Fruit fly (Drosophila melanogaster) S2 (cell line): ENCODE measurements around the gene CG5568.
A peak's percentile ranks its signal among the peaks of the same experiment; 100 is the strongest.

Source experiments
- CG8478 ChIP-seq: fragments of >200 bp; optimal IDR thresholded peaks from 2 replicates; lab custom pipeline; 2018
- CTCF ChIP-seq, 2 experiments: fragments of >200 bp; optimal IDR thresholded peaks; 2 replicates each; lab custom pipeline; 2018

The CG5568 gene

dm6 chr3L:5881310-5882208, 10.3 kb downstream of the CG5568 start:
- no peak for TF ChIP-seq CG8478 (lab: Kevin White, UChicago)
- TF ChIP-seq CTCF (optimal IDR thresholded peaks at IDR 0.05; lab: Kevin White, UChicago) = peak in 1 of 2 experiments; percentile 28

dm6 chr3L:5882209-5882403, 10.8 kb downstream of the CG5568 start, which contains the start of gene CG13287:
Gene CG13287, plus strand, starts transcription at chr3L:5882304.
- TF ChIP-seq CTCF (optimal IDR thresholded peaks at IDR 0.05; lab: Kevin White, UChicago) (no peak), CG8478 (lab: Kevin White, UChicago) (no peak)

- TF ChIP-seq CG8478 (lab: Kevin White, UChicago) (no peak), CTCF (optimal IDR thresholded peaks at IDR 0.05; lab: Kevin White, UChicago) (no peak)
Measured at dm6 chr3L:5884735-5885134, 13.4 kb downstream of the CG5568 start.

dm6 chr3L:5891114-5891513, 19.8 kb downstream of the CG5568 start:
- TF ChIP-seq CG8478 (lab: Kevin White, UChicago) (no peak), CTCF (optimal IDR thresholded peaks at IDR 0.05; lab: Kevin White, UChicago) (no peak)

dm6 chr3L:5891812-5892211, 20.5 kb downstream of the CG5568 start:
- no peak for TF ChIP-seq CTCF (optimal IDR thresholded peaks at IDR 0.05; lab: Kevin White, UChicago)
- no peak for TF ChIP-seq CG8478 (lab: Kevin White, UChicago)

- TF ChIP-seq CTCF (optimal IDR thresholded peaks at IDR 0.05; lab: Kevin White, UChicago) = no peak
- no peak for TF ChIP-seq CG8478 (lab: Kevin White, UChicago)
Measured at dm6 chr3L:5893063-5893462, 21.8 kb downstream of the CG5568 start.

dm6 chr3L:5897228-5897688, 26.0 kb downstream of the CG5568 start, which contains the start of the genes PolE2 and CG5592:
Gene PolE2, minus strand, starts transcription at chr3L:5897435.
Gene CG5592, plus strand, starts transcription at chr3L:5897638.
- TF ChIP-seq CG8478 (lab: Kevin White, UChicago) = no peak
- TF ChIP-seq CTCF (optimal IDR thresholded peaks at IDR 0.05; lab: Kevin White, UChicago) = no peak

- TF ChIP-seq CTCF (optimal IDR thresholded peaks at IDR 0.05; lab: Kevin White, UChicago) = peak in 1 of 2 experiments; percentile 36
- no peak for TF ChIP-seq CG8478 (lab: Kevin White, UChicago)
Measured at dm6 chr3L:5899305-5899704, 28.0 kb downstream of the CG5568 start, which contains the start of gene CG32409. Gene CG32409, plus strand, starts transcription at chr3L:5899528.

DNA sequence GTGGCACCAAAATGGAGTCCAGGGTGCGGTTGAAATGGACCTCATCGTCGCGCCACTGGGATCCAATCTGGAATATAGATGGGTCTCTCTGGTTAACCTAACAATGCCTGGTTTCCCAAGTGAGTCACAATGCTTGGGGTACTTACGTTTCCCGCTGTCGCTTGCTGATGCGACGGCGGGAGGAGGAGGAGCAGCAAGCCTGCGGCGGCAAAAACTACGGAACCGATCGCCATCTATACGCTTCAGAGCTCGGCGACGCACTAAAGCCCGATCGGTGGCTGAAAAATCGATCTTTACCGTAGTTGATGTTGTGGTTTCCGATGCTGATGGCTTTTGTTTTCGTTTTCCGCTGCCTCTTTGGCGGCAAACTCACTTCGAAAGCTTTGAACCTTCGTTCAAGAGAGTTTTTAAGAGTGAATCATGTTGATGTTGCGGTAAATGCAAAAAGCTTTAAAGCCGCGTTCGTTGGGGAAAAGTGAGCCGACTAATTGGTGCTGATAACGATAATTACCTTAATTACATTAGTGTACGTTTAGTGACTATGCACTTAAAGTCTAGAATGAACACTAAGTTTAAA, 31.0 kb downstream of the CG5568 start, which contains the start of gene QC:
Gene QC, minus strand, starts transcription at position 268 of the 577 bp plus-strand sequence.
- TF ChIP-seq CTCF (optimal IDR thresholded peaks at IDR 0.05; lab: Kevin White, UChicago) (no peak), CG8478 (lab: Kevin White, UChicago) (no peak)

dm6 chr3L:5903955-5904354, 32.7 kb downstream of the CG5568 start, which contains the start of gene CG32413:
Gene CG32413, minus strand, starts transcription at chr3L:5904055.
- TF ChIP-seq CG8478 (lab: Kevin White, UChicago) (no peak), CTCF (optimal IDR thresholded peaks at IDR 0.05; lab: Kevin White, UChicago) (no peak)

- TF ChIP-seq CG8478 (lab: Kevin White, UChicago) (no peak), CTCF (optimal IDR thresholded peaks at IDR 0.05; lab: Kevin White, UChicago) (no peak)
Measured at dm6 chr3L:5906599-5906998, 35.3 kb downstream of the CG5568 start, which contains the start of gene CG10486. Gene CG10486, minus strand, starts transcription at chr3L:5906699.

- TF ChIP-seq CTCF (optimal IDR thresholded peaks at IDR 0.05; lab: Kevin White, UChicago) = peak; percentile 82 to 91
- no peak for TF ChIP-seq CG8478 (lab: Kevin White, UChicago)
Measured at dm6 chr3L:5907077-5907476, 35.8 kb downstream of the CG5568 start, which contains the start of gene CG13288. Gene CG13288, plus strand, starts transcription at chr3L:5907381.

DNA sequence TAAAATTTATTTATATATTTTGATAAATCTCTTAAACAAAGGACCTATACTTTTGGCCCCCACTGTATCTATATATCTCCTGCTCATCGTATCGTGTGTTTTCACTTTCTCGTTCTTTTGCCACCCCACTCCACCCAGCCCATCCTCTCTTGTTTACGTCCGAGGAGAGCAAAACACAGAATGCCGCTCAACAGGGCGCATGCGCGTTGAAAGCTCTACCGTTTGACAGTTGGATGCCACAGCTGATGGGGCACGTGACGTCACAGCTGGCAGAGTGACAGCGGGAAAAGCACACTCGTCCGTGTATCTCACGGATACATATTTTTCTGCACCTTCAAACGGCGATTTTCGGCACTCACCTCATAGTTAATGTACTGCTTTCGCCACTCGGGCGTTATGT, 49.5 kb downstream of the CG5568 start:
- TF ChIP-seq CTCF (optimal IDR thresholded peaks at IDR 0.05; lab: Kevin White, UChicago) (no peak), CG8478 (lab: Kevin White, UChicago) (no peak)

DNA sequence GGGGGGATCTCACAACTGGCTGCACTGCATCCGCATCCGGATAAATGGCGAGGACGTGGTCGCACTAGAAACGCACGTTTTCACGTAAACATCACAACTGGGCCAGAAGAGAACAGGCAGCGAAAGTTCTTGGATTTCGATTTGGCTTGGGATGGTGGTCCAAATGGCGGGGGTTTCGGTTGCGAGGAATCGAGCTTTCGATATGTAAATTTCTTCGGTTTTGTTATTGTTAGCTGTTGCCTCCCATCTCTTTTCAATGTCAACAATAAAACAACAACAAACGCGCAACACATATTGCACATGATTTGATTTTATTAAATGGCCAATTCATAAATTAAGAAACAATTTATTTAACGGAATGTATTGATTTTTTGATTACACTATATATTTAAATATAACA, 49.9 kb downstream of the CG5568 start, which contains the start of gene PXo:
Gene PXo, minus strand, starts transcription at position 101 of the 400 bp plus-strand sequence.
- no peak for TF ChIP-seq CG8478 (lab: Kevin White, UChicago)
- TF ChIP-seq CTCF (optimal IDR thresholded peaks at IDR 0.05; lab: Kevin White, UChicago) = no peak
